Fruit fly (Drosophila melanogaster) Kc167 (cell line): Measurements from ENCODE around the gene trp.

Experiments used
- Myc ChIP-seq: fragments of >200 bp; optimal IDR thresholded peaks from 2 replicates; lab custom pipeline; 2017; ENCODE audit warnings: missing external identifiers
- h ChIP-seq: fragments of >200 bp; optimal IDR thresholded peaks from 3 replicates; lab custom pipeline; 2018; ENCODE audit warnings: missing external identifiers
- insv ChIP-seq: fragments of >200 bp; optimal IDR thresholded peaks from 3 replicates; lab custom pipeline; 2018; ENCODE audit warnings: missing external identifiers
- ttk ChIP-seq: sonication (Bioruptor generic); optimal IDR thresholded peaks from 2 replicates; lab custom pipeline; 2017; ENCODE audit warnings: missing external identifiers

DNA sequence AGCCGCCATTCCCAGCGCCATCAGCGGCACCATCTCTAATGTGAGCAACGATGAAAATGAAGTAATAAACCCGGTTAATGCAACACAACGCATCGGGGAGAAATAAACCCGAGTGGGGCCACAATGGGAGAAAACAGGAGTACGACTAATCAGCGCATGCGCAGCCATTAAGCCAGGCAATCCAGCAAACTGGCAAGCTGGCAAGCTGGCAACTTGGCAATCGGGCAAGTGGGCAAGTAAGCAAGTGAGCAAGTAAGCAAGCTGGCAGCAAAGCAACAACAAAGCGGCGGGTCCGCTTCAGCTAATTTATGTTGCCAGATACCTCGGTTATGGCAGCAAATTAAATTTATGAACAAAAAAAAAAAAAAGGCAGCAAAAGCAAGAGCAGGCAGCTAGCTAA is 20.5 kb downstream of the trp start:
- no peak for TF ChIP-seq ttk
- no peak for TF ChIP-seq insv (lab: Kevin White, UChicago)
- no peak for TF ChIP-seq Myc
- TF ChIP-seq h (lab: Kevin White, UChicago), result no peak
